Worm (Caenorhabditis elegans) whole organism, young adult: ENCODE measurements around the gene ebp-2.
A peak's percentile ranks its signal among the peaks of the same experiment; 100 is the strongest.

ENCODE experiments used
- F10E7.11 ChIP-seq: sonication (generic microtip); optimal IDR thresholded peaks from 2 replicates; lab custom pipeline; 2017; ENCODE audit warnings: mild to moderate bottlenecking, missing genetic modification characterization, moderate library complexity, missing compliant biosample characterization
- T26A5.8 ChIP-seq: sonication (generic microtip); optimal IDR thresholded peaks from 2 replicates; lab custom pipeline; 2016; ENCODE audit warnings: missing genetic modification characterization, missing compliant biosample characterization
- Y53G8AR.9 ChIP-seq: fragments of 200-800 bp; sonication (Bioruptor generic); conservative IDR thresholded peaks from 2 replicates; pipeline ENCODE4 v1.3.6; 2022; ENCODE audit warnings: missing genetic modification reagents, missing genetic modification characterization, missing compliant biosample characterization
- Y67H2A.10 ChIP-seq: fragments of 200-800 bp; sonication (Bioruptor generic); conservative IDR thresholded peaks from 2 replicates; pipeline ENCODE4 v1.3.6; 2022; ENCODE audit warnings: missing genetic modification reagents, missing genetic modification characterization, missing compliant biosample characterization
- ZK185.1 ChIP-seq: sonication (generic microtip); optimal IDR thresholded peaks from 2 replicates; lab custom pipeline; 2016; ENCODE audit warnings: mild to moderate bottlenecking, missing genetic modification characterization, missing compliant biosample characterization; ENCODE audit not compliant: poor library complexity, severe bottlenecking
- ama-1 ChIP-seq, 3 experiments: fragments of 150-350 bp in 1 of 3; sonication (generic microtip) in 2 of 3; optimal IDR thresholded peaks; 2 replicates each; lab custom pipeline; 2014 to 2018; ENCODE audit warnings: missing biosample characterization in 2 of 3, missing genetic modification characterization in 2 of 3, missing genetic modification reagents in 2 of 3
- atf-7 ChIP-seq: sonication (generic microtip); optimal IDR thresholded peaks from 2 replicates; lab custom pipeline; 2017; ENCODE audit warnings: mild to moderate bottlenecking, missing genetic modification characterization, missing compliant biosample characterization
- attf-6 ChIP-seq: fragments of 200-800 bp; sonication (Bioruptor generic); IDR thresholded peaks from 2 replicates; pipeline ENCODE4 v1.3.6; 2022; ENCODE audit warnings: missing genetic modification reagents, missing genetic modification characterization, missing compliant biosample characterization
- ceh-58 ChIP-seq: fragments of 200-800 bp; sonication (Bioruptor generic); IDR thresholded peaks from 2 replicates; pipeline ENCODE4 v1.3.6; 2022; ENCODE audit warnings: missing genetic modification characterization, missing compliant biosample characterization
- chd-7 ChIP-seq: sonication (generic microtip); optimal IDR thresholded peaks from 2 replicates; lab custom pipeline; 2016; ENCODE audit warnings: mild to moderate bottlenecking, missing genetic modification characterization, moderate library complexity, missing compliant biosample characterization
- dox-1 ChIP-seq: fragments of 200-800 bp; sonication (Bioruptor generic); IDR thresholded peaks from 2 replicates; pipeline ENCODE4 v1.3.6; 2022; ENCODE audit warnings: missing genetic modification reagents, missing genetic modification characterization, missing compliant biosample characterization
- dpl-1 ChIP-seq: fragments of 150-350 bp; optimal IDR thresholded peaks from 2 replicates; lab custom pipeline; 2014; ENCODE audit warnings: missing biosample characterization, missing genetic modification reagents, missing genetic modification characterization
- efl-1 ChIP-seq: fragments of 150-350 bp; optimal IDR thresholded peaks from 2 replicates; lab custom pipeline; 2014; ENCODE audit warnings: missing biosample characterization, missing genetic modification reagents, missing genetic modification characterization
- ekl-4 ChIP-seq: fragments of 200-800 bp; sonication (Bioruptor generic); IDR thresholded peaks from 2 replicates; pipeline ENCODE4 v1.3.6; 2022; ENCODE audit warnings: missing genetic modification reagents, missing genetic modification characterization, missing compliant biosample characterization
- ets-4 ChIP-seq: fragments of 200-800 bp; sonication (Bioruptor generic); optimal IDR thresholded peaks from 2 replicates; lab custom pipeline; 2018; ENCODE audit warnings: mild to moderate bottlenecking, missing genetic modification characterization, missing compliant biosample characterization
- gei-17 ChIP-seq: fragments of 200-800 bp; sonication (Bioruptor generic); optimal IDR thresholded peaks from 2 replicates; lab custom pipeline; 2018; ENCODE audit warnings: mild to moderate bottlenecking, missing genetic modification characterization, missing compliant biosample characterization
- him-1 ChIP-seq: sonication (generic microtip); optimal IDR thresholded peaks from 2 replicates; lab custom pipeline; 2016; ENCODE audit warnings: missing genotype, missing genetic modification reagents, missing genetic modification characterization, missing compliant biosample characterization
- hlh-26 ChIP-seq: fragments of 200-800 bp; sonication (Bioruptor generic); conservative IDR thresholded peaks from 2 replicates; pipeline ENCODE4 v1.3.6; 2022; ENCODE audit warnings: missing genetic modification reagents, missing genetic modification characterization, missing compliant biosample characterization
- hmg-1.2 ChIP-seq: fragments of 200-800 bp; sonication (Bioruptor generic); IDR thresholded peaks from 2 replicates; pipeline ENCODE4 v1.3.6; 2022; ENCODE audit warnings: missing genetic modification reagents, missing genetic modification characterization, missing compliant biosample characterization
- hmg-20 ChIP-seq: fragments of 200-800 bp; sonication (Bioruptor generic); IDR thresholded peaks from 2 replicates; pipeline ENCODE4 v1.3.6; 2022; ENCODE audit warnings: missing genetic modification reagents, missing genetic modification characterization, missing compliant biosample characterization
- hrde-1 ChIP-seq: sonication (generic microtip); optimal IDR thresholded peaks from 2 replicates; lab custom pipeline; 2016; ENCODE audit warnings: missing genetic modification characterization, mild to moderate bottlenecking, missing compliant biosample characterization, moderate library complexity, missing genotype, missing genetic modification reagents, borderline replicate concordance
- let-607 ChIP-seq, 2 experiments: fragments of 200-800 bp in 1 of 2; sonication (Bioruptor generic) in 1 of 2; sonication (generic microtip) in 1 of 2; optimal IDR thresholded peaks; 2 replicates each; lab custom pipeline; 2016 to 2018; ENCODE audit warnings: mild to moderate bottlenecking in 2 of 2, missing compliant biosample characterization in 2 of 2, missing genetic modification characterization in 2 of 2, moderate library complexity in 2 of 2, missing genotype in 1 of 2
- lir-1 ChIP-seq: fragments of 200-800 bp; sonication (Bioruptor generic); conservative IDR thresholded peaks from 2 replicates; pipeline ENCODE4 v1.3.6; 2022; ENCODE audit warnings: missing genetic modification reagents, missing genetic modification characterization, missing compliant biosample characterization
- lsy-27 ChIP-seq: sonication (generic microtip); optimal IDR thresholded peaks from 2 replicates; lab custom pipeline; 2017; ENCODE audit warnings: missing genetic modification characterization, mild to moderate bottlenecking, missing compliant biosample characterization, antibody characterized with exemption, missing genotype, borderline replicate concordance; ENCODE audit not compliant: insufficient read depth
- madf-3 ChIP-seq: fragments of 200-800 bp; sonication (Bioruptor generic); IDR thresholded peaks from 2 replicates; pipeline ENCODE4 v1.3.6; 2022; ENCODE audit warnings: missing genetic modification reagents, missing genetic modification characterization, missing compliant biosample characterization
- madf-6 ChIP-seq: fragments of 200-800 bp; sonication (Bioruptor generic); IDR thresholded peaks from 2 replicates; pipeline ENCODE4 v1.3.6; 2022; ENCODE audit warnings: missing genetic modification reagents, missing genetic modification characterization, missing compliant biosample characterization
- mcd-1 ChIP-seq: fragments of 200-800 bp; sonication (Bioruptor generic); IDR thresholded peaks from 2 replicates; pipeline ENCODE4 v1.3.6; 2022; ENCODE audit warnings: missing genetic modification reagents, missing genetic modification characterization, missing compliant biosample characterization
- mel-28 ChIP-seq: sonication (generic microtip); optimal IDR thresholded peaks from 2 replicates; lab custom pipeline; 2016; ENCODE audit warnings: borderline replicate concordance, mild to moderate bottlenecking, missing genetic modification characterization, missing compliant biosample characterization
- nhr-120 ChIP-seq: fragments of 200-800 bp; sonication (Bioruptor generic); IDR thresholded peaks from 2 replicates; pipeline ENCODE4 v1.3.6; 2022; ENCODE audit warnings: missing genetic modification characterization, missing compliant biosample characterization
- nhr-80 ChIP-seq: sonication (generic microtip); optimal IDR thresholded peaks from 2 replicates; lab custom pipeline; 2016; ENCODE audit warnings: missing genetic modification characterization, missing compliant biosample characterization
- rec-8 ChIP-seq, 2 experiments: sonication (generic microtip); optimal IDR thresholded peaks; 2 replicates each; lab custom pipeline; 2016; ENCODE audit warnings: mild to moderate bottlenecking in 2 of 2, missing genetic modification characterization in 2 of 2, missing genetic modification reagents in 2 of 2, missing genotype in 2 of 2, missing biosample characterization in 1 of 2, missing compliant biosample characterization in 1 of 2, moderate library complexity in 1 of 2
- repo-1 ChIP-seq: sonication (generic microtip); optimal IDR thresholded peaks from 2 replicates; lab custom pipeline; 2017; ENCODE audit warnings: mild to moderate bottlenecking, missing genetic modification characterization, missing compliant biosample characterization
- sdz-38 ChIP-seq: sonication (generic microtip); optimal IDR thresholded peaks from 2 replicates; lab custom pipeline; 2016; ENCODE audit warnings: missing genotype, missing genetic modification characterization, missing compliant biosample characterization
- snpc-3.4 ChIP-seq: sonication (generic microtip); optimal IDR thresholded peaks from 2 replicates; lab custom pipeline; 2017; ENCODE audit warnings: missing genetic modification characterization, mild to moderate bottlenecking, missing compliant biosample characterization, antibody characterized with exemption, moderate library complexity, missing genotype, missing genetic modification reagents
- ztf-28 ChIP-seq: fragments of 200-800 bp; sonication (Bioruptor generic); IDR thresholded peaks from 2 replicates; pipeline ENCODE4 v1.3.6; 2022; ENCODE audit warnings: missing genetic modification reagents, missing genetic modification characterization, missing compliant biosample characterization

Gene ebp-2

ce11 chrII:11424579-11425316 lies 17.8 kb upstream of the ebp-2 start, which contains the start of gene C05D12.3:
TSS of gene C05D12.3 (plus strand) at chrII:11425266.
- TF ChIP-seq sdz-38 (tag; lab: Kevin White, UChicago): no peak
- peak; percentile 33 for TF ChIP-seq nhr-80 (tag; lab: Kevin White, UChicago)

- no peak for TF ChIP-seq mel-28 (tag; lab: Kevin White, UChicago)
- TF ChIP-seq repo-1 (tag; lab: Kevin White, UChicago): no peak
- no peak for TF ChIP-seq ztf-28 (GFP tag; lab: Robert Waterston, UW)
- TF ChIP-seq nhr-120 (GFP tag; lab: Robert Waterston, UW): no peak
- TF ChIP-seq nhr-80 (tag; lab: Kevin White, UChicago): peak; percentile 91
- TF ChIP-seq dox-1: 0 out of 2 replicates have a peak, but pooled peaks have one; percentile 41
- peak; percentile 27 for TF ChIP-seq atf-7
- TF ChIP-seq let-607 (tag; optimal IDR thresholded peaks at IDR 0.05; lab: Kevin White, UChicago): peak in 1 of 2 experiments; percentile 15
- TF ChIP-seq lir-1 (GFP tag; lab: Robert Waterston, UW): no peak
- peak; percentile 47 for TF ChIP-seq ets-4 (GFP tag; lab: Kevin White, UChicago)
- no peak for TF ChIP-seq ama-1 (optimal IDR thresholded peaks at IDR 0.05; lab: Kevin White, UChicago)
- no peak for TF ChIP-seq ama-1 (GFP tag; optimal IDR thresholded peaks at IDR 0.05; lab: Kevin White, UChicago)
These were observed 15.2 kb upstream of the ebp-2 start for ce11 chrII:11427322-11427721.

DNA sequence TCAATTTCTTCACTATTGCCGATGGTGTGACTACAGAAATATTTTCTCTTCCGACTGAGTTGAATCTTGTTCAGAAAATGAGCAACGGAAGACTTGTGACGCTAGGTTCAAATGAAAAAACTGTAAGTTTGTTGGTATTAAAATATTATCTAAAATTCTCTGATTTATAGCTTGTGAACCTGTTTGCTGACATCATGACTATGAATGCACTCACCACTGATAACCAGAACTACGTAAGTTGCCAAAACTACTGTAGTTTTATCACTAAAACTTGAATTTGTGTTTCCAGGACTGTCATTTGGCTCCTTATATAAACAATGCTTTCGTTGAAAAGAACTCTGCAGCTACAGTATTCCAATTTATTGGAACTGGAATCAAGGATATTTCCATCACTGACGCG lies 13.9 kb upstream of the ebp-2 start:
- TF ChIP-seq chd-7 (no peak), nhr-80 (tag; lab: Kevin White, UChicago) (peak; percentile 48), atf-7 (no peak)
- TF ChIP-seq, all 124 proteins: peak for 1

DNA sequence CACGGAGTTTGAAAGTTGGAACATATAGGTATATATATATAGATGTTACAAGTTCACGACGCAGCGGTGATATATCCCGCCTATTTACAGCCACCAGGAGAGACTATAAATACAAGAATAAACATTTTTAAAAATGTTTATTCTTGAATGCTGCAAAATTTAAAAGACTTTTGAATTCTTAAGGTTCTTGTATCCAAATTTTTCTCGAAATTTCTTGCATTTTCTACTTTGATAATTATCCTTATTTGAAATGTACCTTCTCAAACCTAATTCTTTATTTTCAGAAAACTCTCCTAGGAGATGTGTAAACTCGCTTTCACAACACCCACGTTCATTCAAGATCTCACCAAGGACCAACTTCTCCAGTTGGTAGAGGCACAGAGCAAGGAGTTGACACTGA lies 10.9 kb upstream of the ebp-2 start, which contains the start of gene C05D12.4:
Gene C05D12.4 (plus strand): TSS at position 301 of the 400 bp plus-strand sequence.
- no peak for TF ChIP-seq him-1 (tag; lab: Kevin White, UChicago)
- no peak for TF ChIP-seq Y53G8AR.9 (GFP tag; lab: Robert Waterston, UW)
- no peak for TF ChIP-seq gei-17 (GFP tag; lab: Kevin White, UChicago)
- no peak for TF ChIP-seq snpc-3.4 (tag; lab: Kevin White, UChicago)
- no peak for TF ChIP-seq hlh-26

ce11 chrII:11433942-11434341 lies 8.6 kb upstream of the ebp-2 start, which contains the start of gene C05D12.5:
TSS of gene C05D12.5 (plus strand) at chrII:11434242.
- no peak for TF ChIP-seq ets-4 (GFP tag; lab: Kevin White, UChicago)
- TF ChIP-seq F10E7.11: no peak
- no peak for TF ChIP-seq Y67H2A.10 (GFP tag; lab: Robert Waterston, UW)
- TF ChIP-seq dpl-1 (GFP tag; lab: Kevin White, UChicago): no peak
- no peak for TF ChIP-seq hmg-20
- TF ChIP-seq ceh-58 (GFP tag; lab: Robert Waterston, UW): no peak

DNA sequence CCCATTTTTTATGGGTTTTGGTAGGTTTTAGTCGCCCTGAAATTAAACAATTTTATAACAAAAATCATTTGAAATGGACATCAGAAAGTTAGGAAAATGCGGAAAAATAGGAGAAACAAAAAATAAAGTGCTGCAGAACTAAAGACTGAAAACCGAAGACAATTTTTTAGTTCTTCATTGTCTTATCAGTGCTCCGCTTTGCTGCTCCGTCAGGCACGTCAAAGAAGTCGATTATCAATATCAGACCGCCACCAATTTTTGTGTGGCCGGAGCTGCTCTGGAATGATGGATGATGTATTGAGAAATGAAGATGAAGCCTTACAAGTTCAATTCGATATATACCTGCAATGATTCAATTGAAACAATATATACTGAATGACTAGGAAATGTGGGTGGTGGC lies 4.1 kb upstream of the ebp-2 start, which contains the start of gene vha-6:
Gene vha-6 (minus strand): TSS at position 36 of the 400 bp plus-strand sequence.
- TF ChIP-seq nhr-80 (tag; lab: Kevin White, UChicago) (peak; percentile 96), ekl-4 (GFP tag; lab: Robert Waterston, UW) (no peak), T26A5.8 (no peak)

ce11 chrII:11440265-11440664 lies 2.3 kb upstream of the ebp-2 start, which contains the start of gene VW02B12L.2:
TSS of gene VW02B12L.2 (minus strand) at chrII:11440329.
- no peak for TF ChIP-seq hrde-1 (tag; lab: Kevin White, UChicago)
- TF ChIP-seq hmg-1.2 (GFP tag; lab: Robert Waterston, UW): 0 out of 2 replicates have a peak, but pooled peaks have one; percentile 4
- no peak for TF ChIP-seq chd-7
- TF ChIP-seq attf-6 (GFP tag; lab: Robert Waterston, UW): no peak
- no peak for TF ChIP-seq ZK185.1 (tag; lab: Kevin White, UChicago)
- peak; percentile 80 for TF ChIP-seq madf-6
- no peak for TF ChIP-seq mcd-1 (GFP tag; lab: Robert Waterston, UW)
- TF ChIP-seq rec-8 (tag; optimal IDR thresholded peaks at IDR 0.05; lab: Kevin White, UChicago): no peak
- peak; percentile 73 for TF ChIP-seq efl-1 (GFP tag; lab: Kevin White, UChicago)
- no peak for TF ChIP-seq lsy-27 (tag; lab: Kevin White, UChicago)
- 0 out of 2 replicates have a peak, but pooled peaks have one; percentile 40 for TF ChIP-seq madf-3 (GFP tag; lab: Robert Waterston, UW)
